Fruit fly (Drosophila melanogaster) whole organism: ENCODE measurements around the gene Tehao.

Experiments used
- Dll ChIP-seq: fragments of >200 bp; optimal IDR thresholded peaks from 2 replicates; lab custom pipeline; 2017
- EcR ChIP-seq, 2 experiments: fragments of >200 bp; optimal IDR thresholded peaks; 2 replicates each; lab custom pipeline; 2017; ENCODE audit warnings: missing biosample characterization in 2 of 2, missing genetic modification characterization in 2 of 2, missing genetic modification reagents in 2 of 2

DNA sequence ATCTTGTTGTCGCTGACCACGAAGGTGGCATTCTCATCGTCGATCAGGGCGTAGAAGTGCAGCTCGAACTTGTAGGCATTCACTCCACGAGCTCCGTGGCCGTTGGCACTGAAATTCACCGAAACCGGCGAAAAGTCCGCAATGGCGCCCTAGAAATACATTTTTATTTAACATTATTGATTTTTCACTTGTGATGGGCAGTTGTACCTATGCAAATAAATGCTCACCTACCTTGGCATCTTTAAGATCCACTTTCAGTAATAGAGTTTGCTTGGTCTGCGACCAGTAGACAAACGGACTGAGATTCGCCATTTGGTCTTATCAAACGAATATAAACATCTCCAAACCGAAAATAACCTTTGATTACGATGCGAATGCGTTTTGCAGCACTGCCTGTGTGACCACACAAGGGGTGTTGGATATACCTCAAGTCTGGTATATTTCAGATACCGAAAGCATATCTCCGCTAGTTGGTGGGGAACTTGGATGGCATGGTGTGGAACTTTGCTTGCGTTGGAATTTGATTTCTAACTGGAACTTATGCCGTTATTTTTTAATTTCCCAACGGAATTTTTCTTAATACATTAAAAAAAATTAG, 9.9 kb downstream of the Tehao start, which contains the start of gene Hacd2:
- no peak for TF ChIP-seq EcR (GFP tag; optimal IDR thresholded peaks at IDR 0.05; lab: Kevin White, UChicago)
- TF ChIP-seq Dll (lab: Kevin White, UChicago) = no peak
